Worm (Caenorhabditis elegans) whole organism, midembryonic: ENCODE data around the gene madf-3.

Experiments
- cog-1 ChIP-seq: sonication (generic microtip); optimal IDR thresholded peaks from 2 replicates; lab custom pipeline; 2016; ENCODE audit warnings: missing genetic modification characterization, missing compliant biosample characterization
- flt-1 ChIP-seq: fragments of 200-800 bp; sonication (Bioruptor generic); IDR thresholded peaks from 2 replicates; pipeline ENCODE4 v1.3.6; 2022; ENCODE audit warnings: missing genetic modification characterization, missing compliant biosample characterization
- klf-2 ChIP-seq: fragments of 200-800 bp; sonication (Bioruptor generic); conservative IDR thresholded peaks from 2 replicates; pipeline ENCODE4 v1.3.6; 2022; ENCODE audit warnings: missing genetic modification reagents, missing genetic modification characterization, missing compliant biosample characterization
- med-1 ChIP-seq: sonication (generic microtip); optimal IDR thresholded peaks from 2 replicates; lab custom pipeline; 2017; ENCODE audit warnings: missing genetic modification characterization, mild to moderate bottlenecking, missing compliant biosample characterization, antibody characterized with exemption, missing genetic modification reagents; ENCODE audit not compliant: insufficient read depth
- tab-1 ChIP-seq: fragments of 200-800 bp; sonication (Bioruptor generic); IDR thresholded peaks from 2 replicates; pipeline ENCODE4 v1.3.6; 2022; ENCODE audit warnings: missing genetic modification characterization, missing compliant biosample characterization
- ztf-23 ChIP-seq: fragments of 200-800 bp; sonication (Bioruptor generic); IDR thresholded peaks from 2 replicates; pipeline ENCODE4 v1.3.6; 2022; ENCODE audit warnings: missing genetic modification reagents, missing genetic modification characterization, missing compliant biosample characterization
- ztf-29 ChIP-seq: fragments of 200-800 bp; sonication (Bioruptor generic); IDR thresholded peaks from 2 replicates; pipeline ENCODE4 v1.3.6; 2022; ENCODE audit warnings: missing genetic modification reagents, missing genetic modification characterization, missing compliant biosample characterization

DNA sequence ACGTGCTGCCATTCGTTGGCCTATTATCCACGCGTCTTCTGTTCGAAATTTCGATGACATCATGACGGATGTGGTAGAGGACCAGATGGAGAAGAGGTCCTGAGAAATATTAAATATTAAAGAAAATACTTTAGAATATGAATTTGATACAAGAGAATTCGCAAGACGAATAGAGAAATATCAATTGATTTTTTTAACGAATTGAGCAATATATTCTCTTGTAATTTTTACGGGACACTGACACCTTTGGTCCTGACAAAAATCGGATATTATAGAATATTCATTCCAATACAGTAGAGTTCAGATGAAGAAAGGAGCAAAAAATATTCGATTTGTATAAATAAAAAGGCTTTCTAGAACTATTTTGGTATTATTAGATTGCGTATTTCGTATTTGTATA lies 46.4 kb upstream of the madf-3 start, which contains the start of gene C01F1.6:
- TF ChIP-seq klf-2 (GFP tag; lab: Robert Waterston, UW) (no peak), flt-1 (no peak), tab-1 (no peak), cog-1 (tag; lab: Kevin White, UChicago) (no peak), med-1 (GFP tag; lab: Kevin White, UChicago) (no peak), ztf-23 (GFP tag; lab: Robert Waterston, UW) (no peak), ztf-29 (no peak)
